Worm (Caenorhabditis elegans): ENCODE results near the gene mps-1.

ce11 chrII:6327317-6327716 is 33.2 kb upstream of the mps-1 start:
- TF ChIP-seq elt-2 (tag; optimal IDR thresholded peaks at IDR 0.05): peak; percentile 97
- no peak for TF ChIP-seq ama-1 (optimal IDR thresholded peaks at IDR 0.05)
- TF ChIP-seq nhr-237 (tag; optimal IDR thresholded peaks at IDR 0.05): no peak
- no peak for TF ChIP-seq F16B12.6 (tag; optimal IDR thresholded peaks at IDR 0.05)
- no peak for TF ChIP-seq unc-62 (GFP tag; optimal IDR thresholded peaks at IDR 0.05)
